Worm (Caenorhabditis elegans) whole organism, mixed stage, embryonic: ENCODE data around the gene ubc-15.

Experiments
- M03D4.4 ChIP-seq: sonication (generic microtip); optimal IDR thresholded peaks from 2 replicates; lab custom pipeline; 2017; ENCODE audit warnings: mild to moderate bottlenecking, missing genetic modification characterization, missing compliant biosample characterization
- bed-3 ChIP-seq: fragments of 200-800 bp; sonication (Bioruptor generic); optimal IDR thresholded peaks from 3 replicates; lab custom pipeline; 2018; ENCODE audit warnings: mild to moderate bottlenecking, missing genetic modification characterization, moderate library complexity, missing compliant biosample characterization
- blmp-1 ChIP-seq: fragments of 150-350 bp; optimal IDR thresholded peaks from 2 replicates; lab custom pipeline; 2014; ENCODE audit warnings: missing biosample characterization, missing genetic modification characterization
- ceh-39 ChIP-seq: fragments of 150-350 bp; optimal IDR thresholded peaks from 2 replicates; lab custom pipeline; 2014; ENCODE audit warnings: missing biosample characterization, missing genetic modification characterization
- ceh-83 ChIP-seq: fragments of 200-800 bp; sonication (Bioruptor generic); optimal IDR thresholded peaks from 2 replicates; lab custom pipeline; 2018; ENCODE audit warnings: mild to moderate bottlenecking, missing genetic modification characterization, missing compliant biosample characterization
- ces-1 ChIP-seq: fragments of 150-350 bp; optimal IDR thresholded peaks from 2 replicates; lab custom pipeline; 2014; ENCODE audit warnings: missing biosample characterization, missing genetic modification reagents, missing genetic modification characterization
- elt-1 ChIP-seq: sonication (generic microtip); optimal IDR thresholded peaks from 2 replicates; lab custom pipeline; 2017; ENCODE audit warnings: missing genetic modification characterization, mild to moderate bottlenecking, missing compliant biosample characterization, antibody characterized with exemption, moderate library complexity, borderline replicate concordance; ENCODE audit not compliant: insufficient read depth
- flh-1 ChIP-seq: fragments of 200-800 bp; sonication (Bioruptor generic); optimal IDR thresholded peaks from 2 replicates; lab custom pipeline; 2018; ENCODE audit warnings: mild to moderate bottlenecking, missing genetic modification characterization, moderate library complexity, missing compliant biosample characterization
- ham-2 ChIP-seq: fragments of 200-800 bp; sonication (Bioruptor generic); optimal IDR thresholded peaks from 2 replicates; lab custom pipeline; 2018; ENCODE audit warnings: mild to moderate bottlenecking, missing genetic modification characterization, missing compliant biosample characterization
- hlh-1 ChIP-seq: fragments of 150-350 bp; optimal IDR thresholded peaks from 2 replicates; lab custom pipeline; 2014; ENCODE audit warnings: missing biosample characterization, missing genetic modification reagents, missing genetic modification characterization
- lin-13 ChIP-seq: fragments of 150-350 bp; optimal IDR thresholded peaks from 2 replicates; lab custom pipeline; 2014; ENCODE audit warnings: missing biosample characterization, missing genetic modification characterization
- lin-32 ChIP-seq: fragments of 200-800 bp; sonication (Bioruptor generic); optimal IDR thresholded peaks from 2 replicates; lab custom pipeline; 2018; ENCODE audit warnings: mild to moderate bottlenecking, missing genetic modification characterization, missing compliant biosample characterization
- lsy-2 ChIP-seq: fragments of 150-350 bp; optimal IDR thresholded peaks from 2 replicates; lab custom pipeline; 2014; ENCODE audit warnings: missing biosample characterization, missing genetic modification characterization
- mab-5 ChIP-seq: fragments of 150-350 bp; optimal IDR thresholded peaks from 2 replicates; lab custom pipeline; 2014; ENCODE audit warnings: missing biosample characterization, missing genetic modification characterization
- mep-1 ChIP-seq: fragments of 150-350 bp; optimal IDR thresholded peaks from 2 replicates; lab custom pipeline; 2017; ENCODE audit warnings: missing biosample characterization, missing genetic modification reagents, missing genetic modification characterization, inconsistent platforms
- mls-2 ChIP-seq: sonication (generic microtip); optimal IDR thresholded peaks from 2 replicates; lab custom pipeline; 2016; ENCODE audit warnings: mild to moderate bottlenecking, missing genetic modification characterization, moderate library complexity, missing compliant biosample characterization
- nhr-12 ChIP-seq: fragments of 150-350 bp; optimal IDR thresholded peaks from 2 replicates; lab custom pipeline; 2014; ENCODE audit warnings: missing biosample characterization, missing genetic modification characterization
- nhr-2 ChIP-seq: fragments of 150-350 bp; optimal IDR thresholded peaks from 2 replicates; lab custom pipeline; 2014; ENCODE audit warnings: missing biosample characterization, missing genetic modification characterization
- nhr-237 ChIP-seq: fragments of 150-350 bp; optimal IDR thresholded peaks from 2 replicates; lab custom pipeline; 2014; ENCODE audit warnings: missing biosample characterization, missing genetic modification characterization
- nhr-28 ChIP-seq: fragments of 150-350 bp; optimal IDR thresholded peaks from 2 replicates; lab custom pipeline; 2014; ENCODE audit warnings: missing biosample characterization, missing genetic modification characterization
- nhr-76 ChIP-seq: sonication (generic microtip); optimal IDR thresholded peaks from 2 replicates; lab custom pipeline; 2017; ENCODE audit warnings: missing biosample characterization, missing genetic modification characterization
- pha-4 ChIP-seq: fragments of 150-350 bp; optimal IDR thresholded peaks from 2 replicates; lab custom pipeline; 2018; ENCODE audit warnings: missing biosample characterization, missing genetic modification reagents, missing genetic modification characterization
- sem-2 ChIP-seq: fragments of 200-800 bp; sonication (Bioruptor generic); optimal IDR thresholded peaks from 2 replicates; lab custom pipeline; 2018; ENCODE audit warnings: mild to moderate bottlenecking, missing genetic modification characterization, missing compliant biosample characterization
- snpc-4 ChIP-seq: fragments of 150-350 bp; optimal IDR thresholded peaks from 2 replicates; lab custom pipeline; 2014; ENCODE audit warnings: missing biosample characterization, missing genetic modification characterization
- sptf-1 ChIP-seq: sonication (generic microtip); optimal IDR thresholded peaks from 2 replicates; lab custom pipeline; 2017; ENCODE audit warnings: mild to moderate bottlenecking, missing genetic modification characterization, moderate library complexity, missing compliant biosample characterization
- tbx-8 ChIP-seq: fragments of 200-800 bp; sonication (Bioruptor generic); optimal IDR thresholded peaks from 2 replicates; lab custom pipeline; 2018; ENCODE audit warnings: mild to moderate bottlenecking, missing genetic modification characterization, moderate library complexity, missing compliant biosample characterization
- unc-120 ChIP-seq: sonication (generic microtip); optimal IDR thresholded peaks from 2 replicates; lab custom pipeline; 2017; ENCODE audit warnings: missing genetic modification characterization, missing compliant biosample characterization; ENCODE audit not compliant: poor library complexity, severe bottlenecking
- unc-39 ChIP-seq: fragments of 150-350 bp; optimal IDR thresholded peaks from 2 replicates; lab custom pipeline; 2014; ENCODE audit warnings: missing biosample characterization, missing genetic modification characterization
- unc-62 ChIP-seq: fragments of 150-350 bp; optimal IDR thresholded peaks from 2 replicates; lab custom pipeline; 2014; ENCODE audit warnings: missing biosample characterization, missing genetic modification reagents, missing genetic modification characterization
- zip-8 ChIP-seq: fragments of 150-350 bp; optimal IDR thresholded peaks from 2 replicates; lab custom pipeline; 2014; ENCODE audit warnings: missing biosample characterization, missing genetic modification characterization
- ztf-11 ChIP-seq: fragments of 150-350 bp; optimal IDR thresholded peaks from 2 replicates; lab custom pipeline; 2014; ENCODE audit warnings: missing biosample characterization, missing genetic modification characterization

ubc-15 gene

DNA sequence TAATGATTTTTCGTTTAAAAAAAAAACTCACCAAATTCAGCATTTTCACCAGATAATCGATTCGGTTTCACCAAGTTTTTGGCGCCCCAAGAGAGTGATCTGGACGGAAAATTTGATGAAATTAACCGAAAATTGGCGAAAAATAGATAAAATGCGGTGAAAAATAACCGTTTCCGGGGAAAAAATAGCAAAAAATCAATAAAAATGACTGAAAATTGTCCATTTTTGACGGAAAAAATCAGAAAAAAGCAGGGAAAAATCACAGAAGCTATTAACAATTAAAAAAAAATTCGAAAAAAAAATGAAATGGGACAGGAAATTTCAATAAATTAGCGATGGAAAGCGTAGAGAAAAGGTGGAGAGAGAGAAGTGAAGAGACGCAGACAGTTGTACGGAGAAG lies at the start of gene ubc-15:
Gene ubc-15 (minus strand): TSS at position 101 of the 400 bp plus-strand sequence.
- no peak for TF ChIP-seq nhr-2 (tag; lab: Kevin White, UChicago)
- no peak for TF ChIP-seq mep-1 (tag; lab: Kevin White, UChicago)
- no peak for TF ChIP-seq lin-13
- no peak for TF ChIP-seq flh-1 (GFP tag; lab: Kevin White, UChicago)
- TF ChIP-seq elt-1 (tag; lab: Kevin White, UChicago), result no peak
- TF ChIP-seq ham-2 (GFP tag; lab: Kevin White, UChicago), result no peak
- TF ChIP-seq unc-62, result no peak
- no peak for TF ChIP-seq lin-32
- TF ChIP-seq ceh-39 (tag; lab: Kevin White, UChicago), result no peak
- no peak for TF ChIP-seq M03D4.4
- no peak for TF ChIP-seq nhr-12

DNA sequence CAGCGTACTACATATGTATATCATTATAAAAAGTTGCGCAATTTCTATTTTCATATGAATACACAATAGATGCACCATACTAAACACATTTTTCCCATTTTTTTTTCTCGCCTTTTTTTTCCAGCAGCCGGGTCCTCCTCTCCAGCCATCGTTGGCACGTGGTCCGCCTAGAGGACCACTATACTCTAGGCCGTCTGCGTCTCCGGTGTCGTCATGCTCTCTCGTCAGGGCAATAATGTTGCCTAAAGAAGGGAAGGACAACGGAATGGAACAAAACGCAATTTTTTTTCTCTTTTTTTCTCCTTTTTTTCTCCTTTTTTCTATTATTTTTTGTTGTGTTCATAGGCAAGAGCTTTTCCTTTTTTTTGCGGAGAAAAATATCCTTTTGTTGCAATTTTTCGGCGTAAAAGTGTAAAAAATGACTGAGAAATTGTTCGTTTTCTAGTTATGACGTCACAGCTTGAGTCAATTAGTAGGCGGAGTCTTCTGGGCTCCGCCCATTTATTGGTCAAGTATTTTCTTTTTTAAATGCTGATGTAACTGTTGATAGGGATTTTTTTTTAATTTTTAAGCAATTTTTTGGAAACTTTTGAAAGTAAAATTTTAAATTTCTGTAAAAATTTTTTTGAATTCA lies 49.2 kb upstream of the ubc-15 start:
- TF ChIP-seq mab-5 (tag; lab: Kevin White, UChicago) (no peak), nhr-76 (tag; lab: Kevin White, UChicago) (no peak), ces-1 (GFP tag; lab: Kevin White, UChicago) (no peak), zip-8 (tag; lab: Kevin White, UChicago) (peak; percentile 77)

DNA sequence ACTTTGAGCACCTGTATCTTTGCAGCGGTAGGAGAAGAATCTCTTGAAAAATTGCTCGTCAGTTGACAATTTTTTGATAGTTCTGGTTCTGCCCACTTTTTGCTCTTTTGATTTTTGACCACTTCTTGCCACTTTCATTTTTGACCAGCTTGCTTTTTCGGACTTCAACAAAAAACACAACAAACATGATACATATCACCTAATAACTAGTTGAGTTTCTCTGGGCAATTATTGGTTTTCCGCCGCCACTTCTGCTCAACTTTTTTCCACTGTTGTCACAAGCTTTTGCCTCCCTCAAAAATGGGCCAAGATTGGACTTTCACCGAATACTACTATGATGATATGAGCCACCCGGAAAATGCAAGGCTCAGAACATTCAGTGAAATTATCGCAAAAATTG lies 44.9 kb upstream of the ubc-15 start, which contains the start of gene srw-60:
Gene srw-60 (plus strand): TSS at position 301 of the 400 bp plus-strand sequence.
- no peak for TF ChIP-seq snpc-4 (tag; lab: Kevin White, UChicago)
- TF ChIP-seq sptf-1 (tag; lab: Kevin White, UChicago), result no peak
- no peak for TF ChIP-seq mab-5 (tag; lab: Kevin White, UChicago)
- TF ChIP-seq flh-1 (GFP tag; lab: Kevin White, UChicago), result no peak
- TF ChIP-seq mep-1 (tag; lab: Kevin White, UChicago), result no peak
- TF ChIP-seq lin-13, result no peak
- TF ChIP-seq ceh-39 (tag; lab: Kevin White, UChicago), result no peak
- TF ChIP-seq M03D4.4, result no peak
- TF ChIP-seq unc-39 (tag; lab: Kevin White, UChicago), result no peak
- TF ChIP-seq ceh-83, result no peak
- no peak for TF ChIP-seq blmp-1 (tag; lab: Kevin White, UChicago)
- no peak for TF ChIP-seq ces-1 (GFP tag; lab: Kevin White, UChicago)
- no peak for TF ChIP-seq mls-2 (tag; lab: Kevin White, UChicago)
- TF ChIP-seq unc-120 (tag; lab: Kevin White, UChicago), result no peak
- TF ChIP-seq elt-1 (tag; lab: Kevin White, UChicago), result no peak

DNA sequence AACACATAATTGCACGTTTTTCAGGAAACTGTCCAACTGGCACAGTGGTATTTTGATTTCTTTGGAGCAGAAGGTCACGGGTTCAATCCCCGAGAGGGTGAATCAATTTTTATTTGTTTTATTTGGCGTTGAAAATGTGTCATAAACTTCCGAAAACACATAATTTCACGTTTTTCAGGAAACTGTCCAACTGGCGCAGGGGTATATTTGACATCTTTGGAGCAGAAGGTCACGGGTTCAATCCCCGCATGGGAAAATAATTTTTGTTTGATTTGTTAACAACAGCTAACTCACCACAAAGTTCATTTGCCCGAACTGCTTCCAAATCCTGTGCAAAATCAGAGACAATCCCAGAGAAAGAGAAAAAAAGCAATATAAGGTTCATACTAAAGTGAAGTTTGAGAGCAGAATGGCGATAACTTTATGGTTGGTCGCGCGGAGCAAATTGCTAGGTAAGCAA lies 42.3 kb upstream of the ubc-15 start, which contains the start of gene irld-48:
Gene irld-48 (plus strand): TSS at position 410 of the 460 bp plus-strand sequence.
- TF ChIP-seq mab-5 (tag; lab: Kevin White, UChicago) (no peak), lin-13 (no peak), hlh-1 (tag; lab: Kevin White, UChicago) (no peak), nhr-76 (tag; lab: Kevin White, UChicago) (no peak), nhr-2 (tag; lab: Kevin White, UChicago) (no peak), nhr-12 (no peak), unc-39 (tag; lab: Kevin White, UChicago) (no peak), nhr-237 (no peak), bed-3 (GFP tag; lab: Kevin White, UChicago) (no peak), elt-1 (tag; lab: Kevin White, UChicago) (no peak), ces-1 (GFP tag; lab: Kevin White, UChicago) (no peak), ztf-11 (tag; lab: Kevin White, UChicago) (no peak), ceh-83 (no peak), snpc-4 (tag; lab: Kevin White, UChicago) (no peak), ham-2 (GFP tag; lab: Kevin White, UChicago) (no peak), M03D4.4 (no peak), ceh-39 (tag; lab: Kevin White, UChicago) (no peak)

DNA sequence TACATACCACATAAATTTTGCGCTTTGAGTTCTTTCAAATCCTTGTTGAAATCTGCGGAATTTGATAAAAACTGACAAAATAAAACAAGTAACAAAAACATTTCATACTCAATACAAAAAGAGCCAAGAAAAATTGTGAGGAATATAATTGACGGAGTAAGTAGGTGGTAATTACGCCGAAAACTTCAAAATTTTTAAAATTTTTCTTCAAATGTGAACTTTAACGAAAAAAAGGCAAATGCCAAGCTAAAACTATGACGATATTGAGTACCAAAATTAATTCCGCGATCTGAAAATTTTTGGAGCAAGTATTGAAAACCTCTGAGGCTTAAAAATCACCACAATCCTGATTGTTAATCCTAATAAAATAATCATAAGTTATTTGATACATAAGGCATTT lies 39.2 kb upstream of the ubc-15 start, which contains the start of gene irld-51:
Gene irld-51 (minus strand): TSS at position 101 of the 400 bp plus-strand sequence.
- TF ChIP-seq sem-2 (GFP tag; lab: Kevin White, UChicago) (no peak), nhr-28 (no peak), lsy-2 (no peak), hlh-1 (tag; lab: Kevin White, UChicago) (no peak), unc-120 (tag; lab: Kevin White, UChicago) (no peak), ham-2 (GFP tag; lab: Kevin White, UChicago) (no peak), unc-39 (tag; lab: Kevin White, UChicago) (no peak), lin-13 (no peak), nhr-76 (tag; lab: Kevin White, UChicago) (no peak), ceh-83 (no peak), zip-8 (tag; lab: Kevin White, UChicago) (no peak), mep-1 (tag; lab: Kevin White, UChicago) (no peak), pha-4 (tag; lab: Kevin White, UChicago) (no peak), nhr-12 (no peak), tbx-8 (GFP tag; lab: Kevin White, UChicago) (no peak), ztf-11 (tag; lab: Kevin White, UChicago) (no peak), mls-2 (tag; lab: Kevin White, UChicago) (no peak)
